Worm (Caenorhabditis elegans): ENCODE measurements around the gene fbxb-46.

ce11 chrII:1561863-1562262, 9.1 kb downstream of the fbxb-46 start, which contains the start of gene K05F6.14:
- TF ChIP-seq him-1 (tag; optimal IDR thresholded peaks at IDR 0.05) (no peak), W03F9.2 (tag; optimal IDR thresholded peaks at IDR 0.05) (no peak)
